Worm (Caenorhabditis elegans): ENCODE results near the gene C45G9.15.
A peak's percentile ranks its signal among the peaks of the same experiment; 100 is the strongest.

Gene C45G9.15

ce11 chrIII:5051949-5052348 is at the start of gene C45G9.15:
Gene C45G9.15 (minus strand): TSS chrIII:5052049.
- no peak for TF ChIP-seq ztf-11 (tag; optimal IDR thresholded peaks at IDR 0.05)

- TF ChIP-seq ztf-11 (tag; optimal IDR thresholded peaks at IDR 0.05) = no peak
- peak; percentile 33 for TF ChIP-seq nhr-43 (tag; optimal IDR thresholded peaks at IDR 0.05; ENCODE audit: poor library complexity, severe bottlenecking)
- no peak for TF ChIP-seq pqm-1 (tag; optimal IDR thresholded peaks at IDR 0.05)
- TF ChIP-seq tbx-2 (tag; optimal IDR thresholded peaks at IDR 0.05) = no peak
These were observed 47.7 kb upstream of the C45G9.15 start for ce11 chrIII:5099500-5099899.

DNA sequence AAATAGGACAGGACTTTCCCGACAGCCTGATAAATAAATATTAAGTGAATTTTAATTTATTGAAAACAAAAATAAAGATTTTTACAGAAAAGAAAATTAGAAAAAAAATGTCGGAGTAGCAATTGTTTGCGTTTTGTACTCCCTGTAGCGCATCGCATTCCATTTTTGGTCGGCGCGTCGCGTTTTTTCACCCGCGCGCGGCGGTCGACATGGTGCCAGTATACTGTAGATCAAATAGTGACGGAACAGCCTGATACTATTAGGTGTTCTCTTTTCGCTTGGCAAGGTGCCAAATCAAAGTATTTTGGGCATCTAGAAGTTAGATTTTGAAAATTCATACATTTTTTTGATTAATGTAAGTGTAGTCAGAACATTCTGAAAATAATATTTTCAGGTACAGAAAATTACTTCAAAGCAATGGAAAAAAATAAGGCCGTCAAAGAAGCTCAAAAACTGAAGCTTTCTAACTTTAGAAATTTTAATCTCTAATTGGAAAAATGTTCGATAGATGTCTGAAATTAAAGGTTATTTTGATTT is 47.0 kb upstream of the C45G9.15 start:
- TF ChIP-seq skn-1 (tag; optimal IDR thresholded peaks at IDR 0.05) (no peak), nhr-25 (tag; optimal IDR thresholded peaks at IDR 0.05) (no peak), ZK546.5 (tag; optimal IDR thresholded peaks at IDR 0.05) (no peak), zag-1 (tag; optimal IDR thresholded peaks at IDR 0.05) (no peak), pqm-1 (tag; optimal IDR thresholded peaks at IDR 0.05) (no peak), sea-2 (GFP tag; optimal IDR thresholded peaks at IDR 0.05) (no peak), snpc-4 (tag; optimal IDR thresholded peaks at IDR 0.05) (no peak), nhr-77 (tag; optimal IDR thresholded peaks at IDR 0.05) (no peak), ceh-16 (tag; optimal IDR thresholded peaks at IDR 0.05) (no peak)

- TF ChIP-seq elt-3 (tag; optimal IDR thresholded peaks at IDR 0.05) (peak; percentile 46 to 70 (median 48)), unc-39 (tag; optimal IDR thresholded peaks at IDR 0.05) (no peak), fkh-2 (tag; optimal IDR thresholded peaks at IDR 0.05) (no peak), nhr-237 (tag; optimal IDR thresholded peaks at IDR 0.05) (no peak), fkh-10 (GFP tag; optimal IDR thresholded peaks at IDR 0.05) (no peak), nhr-77 (tag; optimal IDR thresholded peaks at IDR 0.05) (no peak), unc-62 (GFP tag; optimal IDR thresholded peaks at IDR 0.05) (no peak), nhr-43 (tag; optimal IDR thresholded peaks at IDR 0.05; ENCODE audit: poor library complexity, severe bottlenecking) (peak; percentile 89), fos-1 (tag; optimal IDR thresholded peaks at IDR 0.05) (no peak), nhr-25 (tag; optimal IDR thresholded peaks at IDR 0.05) (peak; percentile 32), ceh-82 (tag; optimal IDR thresholded peaks at IDR 0.05) (no peak), nhr-23 (tag; optimal IDR thresholded peaks at IDR 0.05) (peak; percentile 75), nhr-76 (tag; optimal IDR thresholded peaks at IDR 0.05) (no peak)
These were observed 44.9 kb upstream of the C45G9.15 start for ce11 chrIII:5096741-5097140.

DNA sequence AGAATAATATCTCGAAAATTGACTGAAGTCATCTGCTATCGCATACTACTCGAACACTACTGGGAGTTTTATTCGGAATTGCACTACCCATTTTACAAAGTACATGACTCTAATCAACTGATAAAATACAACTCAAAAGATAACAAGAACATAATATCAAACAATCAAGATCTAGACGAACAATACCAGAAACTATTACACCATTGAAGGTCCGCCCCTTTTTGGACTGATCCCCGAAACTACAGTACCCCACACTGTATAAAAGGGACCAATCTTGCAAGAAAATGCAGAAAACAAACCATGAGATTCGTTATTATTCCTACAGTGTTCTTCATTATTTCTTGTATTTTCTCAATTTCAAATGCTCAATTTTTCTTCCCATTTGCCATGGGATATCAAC is 42.7 kb upstream of the C45G9.15 start, which contains the start of gene F54D8.10:
TSS of gene F54D8.10 (plus strand) at position 301 of the 400 bp plus-strand sequence.
- no peak for TF ChIP-seq hmg-11 (tag; optimal IDR thresholded peaks at IDR 0.05)
- no peak for TF ChIP-seq nhr-43 (tag; optimal IDR thresholded peaks at IDR 0.05; ENCODE audit: poor library complexity, severe bottlenecking)
- no peak for TF ChIP-seq ceh-16 (tag; optimal IDR thresholded peaks at IDR 0.05)
- TF ChIP-seq nhr-77 (tag; optimal IDR thresholded peaks at IDR 0.05) = no peak
- TF ChIP-seq nhr-11 (tag; optimal IDR thresholded peaks at IDR 0.05) = no peak

DNA sequence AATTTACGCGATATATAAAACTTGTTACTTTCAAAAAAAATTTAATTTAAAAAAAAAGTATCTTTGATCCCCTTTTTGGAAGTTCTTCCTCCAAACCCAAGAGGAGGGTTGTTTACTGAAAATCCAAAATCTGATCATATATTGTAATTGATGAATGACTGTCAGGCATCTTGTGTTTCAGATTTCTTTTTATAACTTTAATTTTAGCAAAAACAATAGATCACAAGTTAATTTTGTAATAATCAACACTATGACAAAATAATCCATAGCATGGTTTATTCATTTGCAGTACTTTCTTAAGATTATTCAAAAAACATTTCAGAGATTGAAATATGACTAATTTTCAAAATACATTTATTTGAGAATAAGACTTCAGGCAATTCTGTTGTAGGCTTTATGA is 40.5 kb upstream of the C45G9.15 start:
- TF ChIP-seq elt-3 (tag; optimal IDR thresholded peaks at IDR 0.05) (no peak), snpc-4 (tag; optimal IDR thresholded peaks at IDR 0.05) (no peak), unc-62 (GFP tag; optimal IDR thresholded peaks at IDR 0.05) (no peak), nhr-77 (tag; optimal IDR thresholded peaks at IDR 0.05) (no peak), ama-1 (optimal IDR thresholded peaks at IDR 0.05) (peak; percentile 14)

DNA sequence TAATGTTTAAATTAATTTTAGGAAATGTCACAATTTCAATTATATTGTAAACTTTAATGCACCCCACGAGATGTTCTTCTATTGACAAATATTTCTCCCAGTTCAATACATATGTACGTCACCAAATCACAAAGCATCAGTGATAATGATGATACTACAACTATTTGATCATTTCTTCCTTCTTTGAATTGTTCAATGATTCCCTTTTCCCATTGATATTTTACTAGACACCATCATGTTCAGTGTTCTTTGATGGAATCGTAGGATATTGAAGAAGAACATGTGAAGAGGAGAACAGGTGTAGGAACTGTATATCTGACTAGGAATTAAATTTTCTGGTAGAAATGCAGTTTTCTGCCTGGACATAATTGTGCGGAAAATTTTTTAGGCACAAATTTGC is 37.6 kb upstream of the C45G9.15 start:
- TF ChIP-seq sea-2 (GFP tag; optimal IDR thresholded peaks at IDR 0.05) (no peak), hmg-11 (tag; optimal IDR thresholded peaks at IDR 0.05) (no peak), nhr-25 (tag; optimal IDR thresholded peaks at IDR 0.05) (peak; percentile 6), nhr-23 (tag; optimal IDR thresholded peaks at IDR 0.05) (peak; percentile 27), nhr-28 (tag; optimal IDR thresholded peaks at IDR 0.05) (no peak), nhr-43 (tag; optimal IDR thresholded peaks at IDR 0.05; ENCODE audit: poor library complexity, severe bottlenecking) (peak; percentile 67), ceh-82 (tag; optimal IDR thresholded peaks at IDR 0.05) (no peak), fos-1 (tag; optimal IDR thresholded peaks at IDR 0.05) (no peak)

DNA sequence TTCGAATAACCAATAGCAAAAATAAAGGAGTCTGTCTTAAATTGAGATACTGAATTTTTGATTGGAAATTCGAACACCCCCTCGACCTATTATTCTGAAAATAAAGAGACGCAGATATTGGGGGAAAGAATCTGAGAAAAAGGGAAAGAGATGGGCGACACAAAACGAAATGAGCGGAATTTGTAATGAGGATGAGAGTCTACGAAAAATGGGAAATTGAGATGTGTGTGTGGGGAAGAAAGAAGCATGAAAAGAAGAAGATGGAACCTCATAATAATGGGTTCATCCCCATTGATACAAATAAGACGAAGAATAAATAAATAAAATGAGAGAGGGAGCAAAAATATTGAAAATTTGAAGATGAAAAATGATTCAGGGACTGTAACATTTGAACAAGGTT is 33.7 kb upstream of the C45G9.15 start, which contains the start of gene cah-1:
TSS of gene cah-1 (minus strand) at position 101 of the 400 bp plus-strand sequence.
- TF ChIP-seq unc-39 (tag; optimal IDR thresholded peaks at IDR 0.05) (no peak), lin-15B (tag; optimal IDR thresholded peaks at IDR 0.05) (peak; percentile 68)

Measured in whole organism, L3 larva.